Worm (Caenorhabditis elegans): ENCODE data around the gene nkat-3.

nkat-3 gene

DNA sequence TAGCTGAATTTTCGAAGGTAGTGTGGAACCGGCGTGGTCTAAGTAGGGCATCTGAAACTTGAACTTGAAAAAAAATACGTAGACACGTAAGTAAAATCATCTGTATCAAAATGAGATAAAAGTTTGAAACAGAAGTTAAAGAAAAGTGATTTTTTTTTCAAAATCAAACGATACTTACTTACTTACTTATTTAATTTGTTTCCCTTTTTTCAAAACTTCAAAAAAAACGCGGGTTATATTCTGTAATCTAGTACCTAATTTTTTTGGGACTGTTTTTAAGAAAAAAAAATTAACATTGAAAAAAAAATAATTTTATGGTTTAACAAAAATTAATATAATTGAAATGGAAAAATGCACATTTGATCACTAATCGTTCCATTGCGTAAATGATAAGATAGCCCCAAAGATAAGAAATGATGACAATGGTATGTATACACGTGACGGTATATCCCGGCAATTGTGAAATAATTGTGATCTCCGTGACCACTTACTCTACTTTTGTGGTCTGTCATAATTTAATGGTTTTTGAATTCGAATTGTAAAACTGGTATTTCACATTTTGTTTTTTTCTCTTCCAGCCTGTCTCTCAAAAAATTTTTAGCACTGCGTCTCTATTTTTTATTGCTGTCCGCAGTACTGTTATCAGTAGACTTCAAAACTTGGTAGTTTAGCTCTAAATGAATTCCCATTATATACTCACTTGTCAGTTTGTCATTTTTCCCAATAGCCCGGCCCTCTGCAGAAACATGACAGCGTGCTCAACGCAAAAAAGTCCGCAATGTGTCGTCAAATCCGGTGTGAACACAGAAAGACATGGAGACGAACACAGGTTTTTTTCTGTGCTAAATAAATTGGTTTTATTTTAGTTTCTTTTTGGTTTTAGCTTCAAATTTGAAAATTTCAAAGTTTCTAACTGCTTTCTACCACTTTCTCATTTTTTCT is 516 bp upstream of the nkat-3 start, which contains the start of gene mocs-1:
Gene mocs-1 (minus strand): TSS at position 51 of the 942 bp plus-strand sequence.
- TF ChIP-seq elt-2 (tag; optimal IDR thresholded peaks at IDR 0.05) = peak; percentile 90
- TF ChIP-seq ceh-31 (tag; optimal IDR thresholded peaks at IDR 0.05) = no peak

- no peak for TF ChIP-seq unc-86 (tag; optimal IDR thresholded peaks at IDR 0.05)
These were observed 4.8 kb downstream of the nkat-3 start, which contains the start of gene R03A10.5 for ce11 chrX:15446292-15446794. Gene R03A10.5 (plus strand): TSS chrX:15446722.

DNA sequence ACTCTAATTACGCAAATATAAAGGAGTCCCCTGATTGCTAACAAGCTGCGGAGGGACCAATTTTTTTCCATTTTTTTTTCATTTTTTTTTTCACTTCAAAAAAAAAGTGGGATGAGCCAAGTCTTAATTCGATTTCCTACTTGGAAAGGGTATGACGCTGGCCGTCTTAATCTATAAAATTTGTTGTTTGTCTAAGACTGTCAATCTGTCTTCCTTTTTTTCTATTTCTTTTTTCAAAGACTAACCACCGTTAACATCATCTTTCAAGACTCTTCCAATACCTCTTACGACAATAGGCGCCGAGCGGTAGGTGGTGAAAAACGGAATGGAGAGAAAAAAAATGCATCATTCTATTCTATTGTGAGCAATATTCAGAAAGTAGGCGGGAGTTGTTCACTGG is 23.5 kb downstream of the nkat-3 start:
- TF ChIP-seq unc-42 (tag; optimal IDR thresholded peaks at IDR 0.05) (peak; percentile 32), pat-9 (tag; optimal IDR thresholded peaks at IDR 0.05) (no peak)

DNA sequence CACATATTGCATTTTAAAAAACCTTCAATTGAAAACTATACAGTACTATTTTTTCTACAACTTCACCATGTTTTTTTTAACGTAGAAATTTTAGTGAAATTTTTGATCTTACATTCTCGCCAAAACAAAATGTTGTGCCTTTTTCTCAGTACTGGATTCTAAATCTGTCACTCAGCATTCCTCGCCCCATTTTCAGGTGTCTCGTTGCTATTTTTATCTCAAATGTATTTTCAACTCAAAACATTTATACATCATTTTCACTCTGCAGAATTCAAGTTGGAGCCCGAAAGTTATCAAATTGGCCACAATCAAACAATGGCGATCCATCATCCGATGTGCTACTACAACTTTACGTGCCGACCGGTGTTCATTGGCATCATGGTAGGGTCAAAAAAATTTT is 24.5 kb downstream of the nkat-3 start, which contains the start of gene sprr-1:
Gene sprr-1 (plus strand): TSS at position 269 of the 400 bp plus-strand sequence.
- TF ChIP-seq nfya-1 (tag; optimal IDR thresholded peaks at IDR 0.05) (no peak), K02D7.2 (tag; optimal IDR thresholded peaks at IDR 0.05) (no peak), pat-9 (tag; optimal IDR thresholded peaks at IDR 0.05) (no peak), ceh-6 (GFP tag; optimal IDR thresholded peaks at IDR 0.05) (no peak)

DNA sequence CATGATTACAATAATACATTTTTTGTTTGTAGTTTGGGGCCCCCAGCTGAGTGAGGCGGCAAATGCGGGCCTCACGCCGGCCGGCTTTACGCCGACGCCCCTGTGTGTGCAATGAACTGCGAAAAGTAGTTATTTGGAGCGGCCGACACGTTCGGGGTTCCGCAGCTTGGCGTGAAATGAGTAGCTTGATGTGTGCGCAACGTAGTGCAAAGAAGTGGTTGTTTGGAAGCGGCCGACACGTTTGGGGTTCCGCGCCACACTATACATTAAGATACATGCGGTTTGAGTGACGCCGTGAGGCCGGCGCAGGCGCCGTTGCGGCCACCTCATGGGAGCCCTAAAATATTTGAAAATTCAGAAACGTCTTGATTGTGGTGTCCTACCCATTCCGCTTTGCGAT is 27.1 kb downstream of the nkat-3 start:
- TF ChIP-seq fkh-10 (GFP tag; optimal IDR thresholded peaks at IDR 0.05) = no peak
- no peak for TF ChIP-seq pat-9 (tag; optimal IDR thresholded peaks at IDR 0.05)
- TF ChIP-seq tbx-7 (tag; optimal IDR thresholded peaks at IDR 0.05) = no peak
- no peak for TF ChIP-seq dmd-4 (tag; optimal IDR thresholded peaks at IDR 0.05; ENCODE audit: borderline replicate concordance)
- TF ChIP-seq ceh-18 (tag; optimal IDR thresholded peaks at IDR 0.05) = no peak
- TF ChIP-seq hlh-6 (tag; optimal IDR thresholded peaks at IDR 0.05) = no peak
- no peak for TF ChIP-seq hlh-30 (tag; optimal IDR thresholded peaks at IDR 0.05; ENCODE audit: insufficient read depth)
- no peak for TF ChIP-seq ttx-3 (tag; optimal IDR thresholded peaks at IDR 0.05)
- TF ChIP-seq elt-4 (tag; optimal IDR thresholded peaks at IDR 0.05) = no peak

DNA sequence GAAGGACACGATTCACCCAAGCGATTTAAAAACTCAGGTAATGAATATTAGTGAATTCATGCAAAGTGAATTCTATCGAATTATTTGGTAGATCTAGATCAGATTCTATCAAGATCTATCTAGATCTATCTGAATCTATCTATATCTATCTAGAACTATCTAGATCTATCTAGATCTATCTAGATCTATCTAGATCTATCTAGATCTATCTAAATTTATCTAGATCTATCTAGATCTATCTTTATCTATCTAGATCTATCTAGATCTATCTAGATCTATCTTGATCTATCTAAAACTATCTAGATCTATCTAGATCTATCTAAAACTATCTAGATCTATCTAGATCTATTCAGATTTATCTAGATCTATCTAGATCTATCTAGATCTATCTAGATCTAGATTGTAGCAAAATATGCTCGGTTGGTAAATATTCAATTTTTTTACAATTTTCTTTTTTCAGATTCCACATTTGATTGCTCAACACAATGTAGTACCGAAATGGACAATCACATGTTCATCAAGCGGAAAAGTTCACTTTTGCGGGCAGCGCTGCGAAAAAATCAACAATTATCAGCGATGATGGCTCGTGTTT is 28.5 kb downstream of the nkat-3 start:
- no peak for TF ChIP-seq ama-1 (optimal IDR thresholded peaks at IDR 0.05)
- TF ChIP-seq K02D7.2 (tag; optimal IDR thresholded peaks at IDR 0.05) = no peak
- TF ChIP-seq rnt-1 (tag; optimal IDR thresholded peaks at IDR 0.05) = peak; percentile 84
- no peak for TF ChIP-seq C38D4.7 (GFP tag; optimal IDR thresholded peaks at IDR 0.05)

ce11 chrX:15477309-15477708 is 35.8 kb downstream of the nkat-3 start, which contains the start of gene exc-1:
Gene exc-1 (minus strand): TSS chrX:15477409.
- no peak for TF ChIP-seq sox-2 (GFP tag; IDR thresholded peaks at IDR 0.05)
- no peak for TF ChIP-seq nfya-1 (tag; optimal IDR thresholded peaks at IDR 0.05)
- no peak for TF ChIP-seq ztf-16 (tag; optimal IDR thresholded peaks at IDR 0.05)
- no peak for TF ChIP-seq elt-2 (tag; optimal IDR thresholded peaks at IDR 0.05)
- no peak for TF ChIP-seq hlh-13 (GFP tag; optimal IDR thresholded peaks at IDR 0.05)
- TF ChIP-seq lin-11 (tag; optimal IDR thresholded peaks at IDR 0.05) = no peak
- no peak for TF ChIP-seq ceh-19 (GFP tag; optimal IDR thresholded peaks at IDR 0.05)
- no peak for TF ChIP-seq ceh-6 (GFP tag; optimal IDR thresholded peaks at IDR 0.05)
- TF ChIP-seq tbx-2 (tag; optimal IDR thresholded peaks at IDR 0.05) = no peak
- no peak for TF ChIP-seq K09A11.1 (tag; optimal IDR thresholded peaks at IDR 0.05; ENCODE audit: insufficient read depth)
- TF ChIP-seq ceh-34 (tag; optimal IDR thresholded peaks at IDR 0.05) = no peak
- no peak for TF ChIP-seq hlh-8 (tag; optimal IDR thresholded peaks at IDR 0.05)
- TF ChIP-seq ceh-45 (GFP tag; IDR thresholded peaks at IDR 0.05) = no peak
- TF ChIP-seq zip-5 (tag; optimal IDR thresholded peaks at IDR 0.05) = no peak
- TF ChIP-seq pha-2 (tag; optimal IDR thresholded peaks at IDR 0.05) = no peak
- TF ChIP-seq gmeb-2 (tag; optimal IDR thresholded peaks at IDR 0.05) = no peak
- TF ChIP-seq K02D7.2 (tag; optimal IDR thresholded peaks at IDR 0.05) = no peak
- TF ChIP-seq hlh-6 (tag; optimal IDR thresholded peaks at IDR 0.05) = no peak
- no peak for TF ChIP-seq unc-86 (tag; optimal IDR thresholded peaks at IDR 0.05)
- TF ChIP-seq dmd-4 (tag; optimal IDR thresholded peaks at IDR 0.05; ENCODE audit: borderline replicate concordance) = no peak
